Fruit fly (Drosophila melanogaster) whole organism, embryonic: ENCODE results near the gene CG6345.

Experiments
- Adf1 ChIP-seq: fragments of 200-800 bp; sonication (Bioruptor generic); IDR thresholded peaks from 2 replicates; pipeline ENCODE4 v1.3.6; 2022; ENCODE audit warnings: missing biosample characterization, missing genetic modification characterization
- BEAF-32 ChIP-seq: fragments of 200-800 bp; sonication (Bioruptor generic); optimal IDR thresholded peaks from 3 replicates; lab custom pipeline; 2017; ENCODE audit warnings: missing biosample characterization, missing genetic modification characterization, mild to moderate bottlenecking, moderate library complexity, missing genetic modification reagents
- C15 ChIP-seq: fragments of 200-800 bp; sonication (Bioruptor generic); IDR thresholded peaks from 3 replicates; pipeline ENCODE4 v1.3.6; 2022; ENCODE audit warnings: missing biosample characterization, missing genetic modification characterization
- CG10431 ChIP-seq: fragments of 200-800 bp; sonication (Bioruptor generic); optimal IDR thresholded peaks from 3 replicates; lab custom pipeline; 2018; ENCODE audit warnings: missing biosample characterization, mild to moderate bottlenecking, missing genetic modification characterization
- CG11456 ChIP-seq: fragments of 200-800 bp; sonication (Bioruptor generic); IDR thresholded peaks from 3 replicates; pipeline ENCODE4 v1.3.6; 2022; ENCODE audit warnings: missing biosample characterization, missing genetic modification characterization
- CG12659 ChIP-seq: fragments of 200-800 bp; sonication (Bioruptor generic); optimal IDR thresholded peaks from 3 replicates; lab custom pipeline; 2017; ENCODE audit warnings: mild to moderate bottlenecking, missing biosample characterization, missing genetic modification reagents, missing genetic modification characterization
- CG12769 ChIP-seq: fragments of 200-800 bp; sonication (Bioruptor generic); optimal IDR thresholded peaks from 2 replicates; lab custom pipeline; 2019; ENCODE audit warnings: missing biosample characterization, mild to moderate bottlenecking, missing genetic modification characterization, moderate library complexity
- CG12942 ChIP-seq: fragments of 200-800 bp; sonication (Bioruptor generic); optimal IDR thresholded peaks from 3 replicates; lab custom pipeline; 2016; ENCODE audit warnings: missing biosample characterization, missing genetic modification characterization
- CG13624 ChIP-seq: fragments of 200-800 bp; sonication (Bioruptor generic); optimal IDR thresholded peaks from 2 replicates; lab custom pipeline; 2016; ENCODE audit warnings: missing biosample characterization, missing genetic modification characterization
- CG16813 ChIP-seq: fragments of 200-800 bp; sonication (Bioruptor generic); IDR thresholded peaks from 3 replicates; pipeline ENCODE4 v1.3.6; 2022; ENCODE audit warnings: missing biosample characterization, missing genetic modification characterization; ENCODE audit not compliant: partially characterized antibody
- CG17359 ChIP-seq: fragments of 200-800 bp; sonication (Bioruptor generic); optimal IDR thresholded peaks from 3 replicates; lab custom pipeline; 2018; ENCODE audit warnings: missing biosample characterization, mild to moderate bottlenecking, missing genetic modification characterization, moderate library complexity
- CG18476 ChIP-seq: fragments of 200-800 bp; sonication (Bioruptor generic); optimal IDR thresholded peaks from 2 replicates; lab custom pipeline; 2016; ENCODE audit warnings: missing biosample characterization, mild to moderate bottlenecking, missing genetic modification characterization
- CG2120 ChIP-seq: fragments of 200-800 bp; sonication (Bioruptor generic); optimal IDR thresholded peaks from 3 replicates; lab custom pipeline; 2016; ENCODE audit warnings: missing biosample characterization, missing genetic modification characterization
- CG3065 ChIP-seq: fragments of 200-800 bp; sonication (Bioruptor generic); optimal IDR thresholded peaks from 2 replicates; lab custom pipeline; 2016; ENCODE audit warnings: missing biosample characterization, missing genetic modification characterization
- CG32767 ChIP-seq: fragments of 200-800 bp; sonication (Bioruptor generic); IDR thresholded peaks from 2 replicates; pipeline ENCODE4 v1.3.6; 2022; ENCODE audit warnings: missing biosample characterization, missing genetic modification characterization
- CG3838 ChIP-seq: fragments of 200-800 bp; sonication (Bioruptor generic); optimal IDR thresholded peaks from 3 replicates; lab custom pipeline; 2016; ENCODE audit warnings: missing biosample characterization, missing genetic modification characterization
- CG6683 ChIP-seq: fragments of 200-800 bp; sonication (Bioruptor generic); optimal IDR thresholded peaks from 2 replicates; lab custom pipeline; 2017; ENCODE audit warnings: missing biosample characterization, mild to moderate bottlenecking, missing genetic modification characterization, missing genetic modification reagents
- CG7963 ChIP-seq: fragments of 200-800 bp; sonication (Bioruptor generic); IDR thresholded peaks from 3 replicates; pipeline ENCODE4 v1.3.6; 2022; ENCODE audit warnings: missing biosample characterization, missing genetic modification characterization; ENCODE audit not compliant: partially characterized antibody
- CG7987 ChIP-seq: fragments of 200-800 bp; sonication (Bioruptor generic); optimal IDR thresholded peaks from 2 replicates; lab custom pipeline; 2018; ENCODE audit warnings: missing biosample characterization, mild to moderate bottlenecking, missing genetic modification characterization, moderate library complexity
- CG8089 ChIP-seq: fragments of 200-800 bp; sonication (Bioruptor generic); optimal IDR thresholded peaks from 3 replicates; lab custom pipeline; 2016; ENCODE audit warnings: missing biosample characterization, missing genetic modification characterization
- CG9797 ChIP-seq: fragments of 200-800 bp; sonication (Bioruptor generic); optimal IDR thresholded peaks from 3 replicates; lab custom pipeline; 2018; ENCODE audit warnings: missing biosample characterization, mild to moderate bottlenecking, missing genetic modification characterization
- Chrac-16 ChIP-seq: fragments of 200-800 bp; sonication (Bioruptor generic); optimal IDR thresholded peaks from 3 replicates; lab custom pipeline; 2016; ENCODE audit warnings: missing biosample characterization, missing genetic modification characterization
- CrebB ChIP-seq: fragments of 200-800 bp; sonication (Bioruptor generic); optimal IDR thresholded peaks from 3 replicates; lab custom pipeline; 2018; ENCODE audit warnings: missing biosample characterization, mild to moderate bottlenecking, missing genetic modification characterization
- Dp ChIP-seq: fragments of 200-800 bp; sonication (Bioruptor generic); optimal IDR thresholded peaks from 2 replicates; lab custom pipeline; 2018; ENCODE audit warnings: missing biosample characterization, mild to moderate bottlenecking, missing genetic modification characterization, moderate library complexity
- Fer2 ChIP-seq: fragments of 200-800 bp; sonication (Bioruptor generic); optimal IDR thresholded peaks from 2 replicates; lab custom pipeline; 2018; ENCODE audit warnings: missing biosample characterization, mild to moderate bottlenecking, missing genetic modification characterization, moderate library complexity
- HLH4C ChIP-seq: fragments of 200-800 bp; sonication (Bioruptor generic); IDR thresholded peaks from 3 replicates; pipeline ENCODE4 v1.3.6; 2022; ENCODE audit warnings: missing biosample characterization, missing genetic modification characterization; ENCODE audit not compliant: partially characterized antibody
- HLHmδ ChIP-seq: fragments of 200-800 bp; sonication (Bioruptor generic); optimal IDR thresholded peaks from 2 replicates; lab custom pipeline; 2018; ENCODE audit warnings: missing biosample characterization, mild to moderate bottlenecking, missing genetic modification characterization, moderate library complexity
- HmgZ ChIP-seq: fragments of 200-800 bp; sonication (Bioruptor generic); optimal IDR thresholded peaks from 2 replicates; lab custom pipeline; 2018; ENCODE audit warnings: missing biosample characterization, mild to moderate bottlenecking, missing genetic modification characterization
- Hr78 ChIP-seq, 2 experiments: fragments of 200-800 bp in 1 of 2; fragments of >200 bp in 1 of 2; sonication (Bioruptor generic) in 1 of 2; optimal IDR thresholded peaks; 2 replicates each; lab custom pipeline; 2017 to 2019; ENCODE audit warnings: missing biosample characterization in 2 of 2, missing genetic modification characterization in 2 of 2, mild to moderate bottlenecking in 1 of 2, moderate library complexity in 1 of 2
- Lpt ChIP-seq: fragments of >200 bp; optimal IDR thresholded peaks from 2 replicates; lab custom pipeline; 2018; ENCODE audit warnings: missing biosample characterization, missing genetic modification characterization
- MESR4 ChIP-seq: fragments of 200-800 bp; sonication (Bioruptor generic); optimal IDR thresholded peaks from 2 replicates; lab custom pipeline; 2018; ENCODE audit warnings: missing biosample characterization, mild to moderate bottlenecking, missing genetic modification characterization, moderate library complexity
- MTF-1 ChIP-seq: fragments of 200-800 bp; sonication (Bioruptor generic); optimal IDR thresholded peaks from 2 replicates; lab custom pipeline; 2018; ENCODE audit warnings: missing biosample characterization, mild to moderate bottlenecking, missing genetic modification characterization, borderline replicate concordance
- Med ChIP-seq: fragments of 200-800 bp; sonication (Bioruptor generic); peaks from one replicate; lab custom pipeline; 2016; ENCODE audit warnings: missing biosample characterization, missing genetic modification characterization, mild to moderate bottlenecking, inconsistent platforms, moderate library complexity
- Nf-YB ChIP-seq: fragments of 200-800 bp; sonication (Bioruptor generic); optimal IDR thresholded peaks from 3 replicates; lab custom pipeline; 2019; ENCODE audit warnings: missing biosample characterization, mild to moderate bottlenecking, missing genetic modification characterization, moderate library complexity
- TFAM ChIP-seq: fragments of 200-800 bp; sonication (Bioruptor generic); optimal IDR thresholded peaks from 2 replicates; lab custom pipeline; 2017; ENCODE audit warnings: missing biosample characterization, missing genetic modification characterization, inconsistent platforms
- Usf ChIP-seq: fragments of 200-800 bp; sonication (Bioruptor generic); optimal IDR thresholded peaks from 2 replicates; lab custom pipeline; 2017; ENCODE audit warnings: missing genotype, missing biosample characterization, missing genetic modification characterization
- abd-A ChIP-seq: fragments of 200-800 bp; sonication (Bioruptor generic); optimal IDR thresholded peaks from 3 replicates; lab custom pipeline; 2019; ENCODE audit warnings: missing biosample characterization, mild to moderate bottlenecking, missing genetic modification characterization, moderate library complexity
- bbx ChIP-seq: fragments of 200-800 bp; sonication (Bioruptor generic); IDR thresholded peaks from 2 replicates; pipeline ENCODE4 v1.3.6; 2022; ENCODE audit warnings: missing biosample characterization, missing genetic modification characterization; ENCODE audit not compliant: partially characterized antibody
- btn ChIP-seq: fragments of 200-800 bp; sonication (Bioruptor generic); optimal IDR thresholded peaks from 2 replicates; lab custom pipeline; 2016; ENCODE audit warnings: missing biosample characterization, missing genetic modification characterization
- chm ChIP-seq: fragments of 200-800 bp; sonication (Bioruptor generic); IDR thresholded peaks from 2 replicates; pipeline ENCODE4 v1.3.6; 2022; ENCODE audit warnings: missing biosample characterization, missing genetic modification characterization
- crol ChIP-seq: fragments of 200-800 bp; sonication (Bioruptor generic); IDR thresholded peaks from 2 replicates; pipeline ENCODE4 v1.3.6; 2022; ENCODE audit warnings: missing biosample characterization, missing genetic modification characterization
- dimm ChIP-seq: fragments of 200-800 bp; sonication (Bioruptor generic); IDR thresholded peaks from 2 replicates; pipeline ENCODE4 v1.3.6; 2022; ENCODE audit warnings: missing biosample characterization, missing genetic modification characterization
- h ChIP-seq: fragments of >200 bp; optimal IDR thresholded peaks from 2 replicates; lab custom pipeline; 2017
- inv ChIP-seq: fragments of 200-800 bp; sonication (Bioruptor generic); IDR thresholded peaks from 2 replicates; pipeline ENCODE4 v1.3.6; 2022; ENCODE audit warnings: missing biosample characterization, missing genetic modification characterization; ENCODE audit not compliant: partially characterized antibody
- mirr ChIP-seq: fragments of 200-800 bp; sonication (Bioruptor generic); optimal IDR thresholded peaks from 3 replicates; lab custom pipeline; 2018; ENCODE audit warnings: missing biosample characterization, mild to moderate bottlenecking, missing genetic modification characterization
- odd ChIP-seq: fragments of 200-800 bp; sonication (Bioruptor generic); optimal IDR thresholded peaks from 2 replicates; lab custom pipeline; 2017; ENCODE audit warnings: missing biosample characterization, mild to moderate bottlenecking, missing genetic modification characterization
- peb ChIP-seq: fragments of 200-800 bp; sonication (Bioruptor generic); IDR thresholded peaks from 2 replicates; pipeline ENCODE4 v1.3.6; 2022; ENCODE audit warnings: missing biosample characterization, missing genetic modification characterization
- pita ChIP-seq: fragments of 200-800 bp; sonication (Bioruptor generic); optimal IDR thresholded peaks from 2 replicates; lab custom pipeline; 2017; ENCODE audit warnings: missing biosample characterization, mild to moderate bottlenecking, missing genetic modification characterization
- sens-2 ChIP-seq: fragments of 200-800 bp; sonication (Bioruptor generic); IDR thresholded peaks from 2 replicates; pipeline ENCODE4 v1.3.6; 2022; ENCODE audit warnings: missing biosample characterization, missing genetic modification characterization
- tgo ChIP-seq: fragments of 200-800 bp; sonication (Bioruptor generic); IDR thresholded peaks from 3 replicates; pipeline ENCODE4 v1.3.6; 2022; ENCODE audit warnings: missing biosample characterization, missing genetic modification characterization
- zen2 ChIP-seq: fragments of 200-800 bp; sonication (Bioruptor generic); IDR thresholded peaks from 3 replicates; pipeline ENCODE4 v1.3.6; 2022; ENCODE audit warnings: missing biosample characterization, missing genetic modification characterization; ENCODE audit not compliant: partially characterized antibody

Gene CG6345

DNA sequence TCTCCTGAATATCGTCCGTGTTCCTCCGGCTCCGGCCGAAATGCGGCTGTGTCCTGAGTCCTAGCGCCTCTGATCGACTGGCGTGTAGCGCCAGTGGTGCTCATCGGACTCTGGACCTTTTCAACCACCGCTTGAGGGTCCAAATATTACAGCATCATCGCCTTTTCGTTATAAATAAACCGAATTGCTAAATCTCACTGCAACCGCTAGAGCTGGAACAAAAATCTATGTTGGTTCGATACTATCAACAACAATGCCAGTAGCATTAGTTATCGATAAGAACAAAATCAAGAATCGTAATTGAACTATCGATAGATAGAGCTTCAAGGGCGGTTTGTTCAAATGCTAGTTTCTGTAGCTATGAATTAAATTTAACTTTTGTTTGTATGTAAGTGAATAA, 8.8 kb downstream of the CG6345 start, which contains the start of gene CG6325 (continued):
- TF ChIP-seq bbx (GFP tag; lab: Robert Waterston, UW) (peak; percentile 99), CG8089 (GFP tag; lab: Kevin White, UChicago) (no peak), CG7963 (GFP tag; lab: Robert Waterston, UW) (peak; percentile 98), btn (GFP tag; lab: Kevin White, UChicago) (no peak), Chrac-16 (no peak), TFAM (GFP tag; lab: Kevin White, UChicago) (no peak), HLHmδ (GFP tag; lab: Kevin White, UChicago) (no peak), chm (GFP tag; lab: Robert Waterston, UW) (no peak), tgo (GFP tag; lab: Robert Waterston, UW) (no peak), CG6683 (GFP tag; lab: Kevin White, UChicago) (no peak), Dp (GFP tag; lab: Kevin White, UChicago) (peak; percentile 94), Usf (no peak), Adf1 (GFP tag; lab: Robert Waterston, UW) (no peak), CG12659 (GFP tag; lab: Kevin White, UChicago) (no peak), CG12769 (tag; lab: Kevin White, UChicago) (no peak), MTF-1 (no peak), dimm (GFP tag; lab: Robert Waterston, UW) (no peak), CG7987 (GFP tag; lab: Kevin White, UChicago) (no peak), Med (peak; percentile 88), Nf-YB (GFP tag; lab: Kevin White, UChicago) (no peak), mirr (GFP tag; lab: Kevin White, UChicago) (no peak), CG17359 (no peak), HmgZ (tag; lab: Kevin White, UChicago) (peak; percentile 43), CG3838 (GFP tag; lab: Kevin White, UChicago) (no peak), CG16813 (peak; percentile 97), odd (GFP tag; lab: Kevin White, UChicago) (no peak), CG18476 (GFP tag; lab: Kevin White, UChicago) (no peak), CrebB (tag; lab: Kevin White, UChicago) (peak; percentile 2), crol (GFP tag; lab: Robert Waterston, UW) (no peak), CG13624 (GFP tag; lab: Kevin White, UChicago) (peak; percentile 37), inv (peak; percentile 95), peb (GFP tag; lab: Robert Waterston, UW) (no peak), CG9797 (GFP tag; lab: Kevin White, UChicago) (no peak), h (lab: Kevin White, UChicago) (no peak), CG11456 (GFP tag; lab: Robert Waterston, UW) (no peak), sens-2 (GFP tag; lab: Robert Waterston, UW) (no peak), C15 (GFP tag; lab: Robert Waterston, UW) (no peak), abd-A (tag; lab: Kevin White, UChicago) (no peak), CG2120 (GFP tag; lab: Kevin White, UChicago) (peak; percentile 24), Hr78 (GFP tag; optimal IDR thresholded peaks at IDR 0.05; lab: Kevin White, UChicago) (no peak), CG12942 (GFP tag; lab: Kevin White, UChicago) (no peak), CG10431 (GFP tag; lab: Kevin White, UChicago) (no peak), HLH4C (GFP tag; lab: Robert Waterston, UW) (peak; percentile 99), zen2 (GFP tag; lab: Robert Waterston, UW) (peak; percentile 100), CG3065 (GFP tag; lab: Kevin White, UChicago) (no peak), MESR4 (GFP tag; lab: Kevin White, UChicago) (peak; percentile 59), CG32767 (GFP tag; lab: Robert Waterston, UW) (no peak), Lpt (GFP tag; lab: Kevin White, UChicago) (no peak), Fer2 (tag; lab: Kevin White, UChicago) (no peak), BEAF-32 (GFP tag; lab: Kevin White, UChicago) (peak; percentile 95), pita (GFP tag; lab: Kevin White, UChicago) (no peak)
